Worm (Caenorhabditis elegans) whole organism, late embryonic: ENCODE data around the gene rgs-7.

ENCODE experiments used
- C38D4.7 ChIP-seq: fragments of 200-800 bp; sonication (Bioruptor generic); optimal IDR thresholded peaks from 2 replicates; lab custom pipeline; 2018; ENCODE audit warnings: mild to moderate bottlenecking, missing genetic modification characterization, moderate library complexity, missing compliant biosample characterization
- F13H6.1 ChIP-seq: sonication (generic microtip); optimal IDR thresholded peaks from 2 replicates; lab custom pipeline; 2016; ENCODE audit warnings: missing genetic modification characterization, missing compliant biosample characterization
- fax-1 ChIP-seq: sonication (generic microtip); optimal IDR thresholded peaks from 2 replicates; lab custom pipeline; 2016; ENCODE audit warnings: missing genotype, missing genetic modification characterization, missing compliant biosample characterization
- fkh-10 ChIP-seq: fragments of 150-350 bp; optimal IDR thresholded peaks from 2 replicates; lab custom pipeline; 2014; ENCODE audit warnings: missing biosample characterization, missing genetic modification reagents, missing genetic modification characterization
- sdc-2 ChIP-seq: sonication (generic microtip); optimal IDR thresholded peaks from 2 replicates; lab custom pipeline; 2016; ENCODE audit warnings: missing genotype, missing genetic modification characterization, missing compliant biosample characterization
- ttx-3 ChIP-seq: sonication (generic microtip); optimal IDR thresholded peaks from 2 replicates; lab custom pipeline; 2016; ENCODE audit warnings: missing genetic modification reagents, missing genetic modification characterization, missing compliant biosample characterization

- no peak for TF ChIP-seq C38D4.7 (GFP tag; lab: Kevin White, UChicago)
- TF ChIP-seq ttx-3 (tag; lab: Kevin White, UChicago), result no peak
- no peak for TF ChIP-seq fax-1 (tag; lab: Kevin White, UChicago)
- no peak for TF ChIP-seq fkh-10 (GFP tag; lab: Kevin White, UChicago)
- TF ChIP-seq sdc-2 (tag; lab: Kevin White, UChicago), result no peak
- TF ChIP-seq F13H6.1 (tag; lab: Kevin White, UChicago), result no peak
These were observed 41.1 kb downstream of the rgs-7 start for ce11 chrX:3583436-3583835.
